Worm (Caenorhabditis elegans) whole organism, midembryonic: ENCODE measurements around the gene lact-4.

Source experiments
- T22C8.4 ChIP-seq: fragments of 200-800 bp; sonication (Bioruptor generic); IDR thresholded peaks from 2 replicates; pipeline ENCODE4 v1.3.6; 2022; ENCODE audit warnings: missing genetic modification characterization, missing compliant biosample characterization
- cog-1 ChIP-seq: sonication (generic microtip); optimal IDR thresholded peaks from 2 replicates; lab custom pipeline; 2016; ENCODE audit warnings: missing genetic modification characterization, missing compliant biosample characterization
- flt-1 ChIP-seq: fragments of 200-800 bp; sonication (Bioruptor generic); IDR thresholded peaks from 2 replicates; pipeline ENCODE4 v1.3.6; 2022; ENCODE audit warnings: missing genetic modification characterization, missing compliant biosample characterization
- klf-2 ChIP-seq: fragments of 200-800 bp; sonication (Bioruptor generic); conservative IDR thresholded peaks from 2 replicates; pipeline ENCODE4 v1.3.6; 2022; ENCODE audit warnings: missing genetic modification reagents, missing genetic modification characterization, missing compliant biosample characterization
- med-1 ChIP-seq: sonication (generic microtip); optimal IDR thresholded peaks from 2 replicates; lab custom pipeline; 2017; ENCODE audit warnings: missing genetic modification characterization, mild to moderate bottlenecking, missing compliant biosample characterization, antibody characterized with exemption, missing genetic modification reagents; ENCODE audit not compliant: insufficient read depth
- ref-1 ChIP-seq: fragments of 200-800 bp; sonication (Bioruptor generic); conservative IDR thresholded peaks from 2 replicates; pipeline ENCODE4 v1.3.6; 2022; ENCODE audit warnings: missing genetic modification reagents, missing genetic modification characterization, missing compliant biosample characterization
- tab-1 ChIP-seq: fragments of 200-800 bp; sonication (Bioruptor generic); IDR thresholded peaks from 2 replicates; pipeline ENCODE4 v1.3.6; 2022; ENCODE audit warnings: missing genetic modification characterization, missing compliant biosample characterization
- ztf-23 ChIP-seq: fragments of 200-800 bp; sonication (Bioruptor generic); IDR thresholded peaks from 2 replicates; pipeline ENCODE4 v1.3.6; 2022; ENCODE audit warnings: missing genetic modification reagents, missing genetic modification characterization, missing compliant biosample characterization
- ztf-29 ChIP-seq: fragments of 200-800 bp; sonication (Bioruptor generic); IDR thresholded peaks from 2 replicates; pipeline ENCODE4 v1.3.6; 2022; ENCODE audit warnings: missing genetic modification reagents, missing genetic modification characterization, missing compliant biosample characterization

The lact-4 gene

ce11 chrII:8508956-8509355 lies 28.7 kb upstream of the lact-4 start, which contains the start of gene T13H5.1:
Gene T13H5.1 (minus strand): TSS chrII:8509056.
- no peak for TF ChIP-seq klf-2 (GFP tag; lab: Robert Waterston, UW)
- no peak for TF ChIP-seq ztf-29 (GFP tag; lab: Robert Waterston, UW)
- no peak for TF ChIP-seq flt-1
- no peak for TF ChIP-seq ref-1
- TF ChIP-seq T22C8.4 (GFP tag; lab: Robert Waterston, UW): no peak
- TF ChIP-seq med-1 (GFP tag; lab: Kevin White, UChicago): no peak
- no peak for TF ChIP-seq cog-1 (tag; lab: Kevin White, UChicago)
- TF ChIP-seq tab-1: no peak
- TF ChIP-seq ztf-23: no peak

ce11 chrII:8506759-8507158 lies 26.5 kb upstream of the lact-4 start:
- no peak for TF ChIP-seq tab-1
- no peak for TF ChIP-seq cog-1 (tag; lab: Kevin White, UChicago)
- no peak for TF ChIP-seq ztf-23
- TF ChIP-seq ref-1: no peak
- no peak for TF ChIP-seq med-1 (GFP tag; lab: Kevin White, UChicago)
- TF ChIP-seq ztf-29 (GFP tag; lab: Robert Waterston, UW): no peak
- no peak for TF ChIP-seq klf-2 (GFP tag; lab: Robert Waterston, UW)
- no peak for TF ChIP-seq flt-1
- TF ChIP-seq T22C8.4 (GFP tag; lab: Robert Waterston, UW): no peak

- TF ChIP-seq med-1 (GFP tag; lab: Kevin White, UChicago) (no peak), cog-1 (tag; lab: Kevin White, UChicago) (no peak), flt-1 (no peak), T22C8.4 (GFP tag; lab: Robert Waterston, UW) (no peak), ztf-29 (GFP tag; lab: Robert Waterston, UW) (no peak), tab-1 (no peak), ztf-23 (no peak), ref-1 (no peak)
Measured at ce11 chrII:8504074-8504724, 23.9 kb upstream of the lact-4 start.

- TF ChIP-seq flt-1: 0 out of 2 replicates have a peak, but pooled peaks have one; percentile 47
- TF ChIP-seq med-1 (GFP tag; lab: Kevin White, UChicago): no peak
Measured at ce11 chrII:8499021-8499420, 18.7 kb upstream of the lact-4 start.

- no peak for TF ChIP-seq flt-1
- TF ChIP-seq med-1 (GFP tag; lab: Kevin White, UChicago): no peak
- no peak for TF ChIP-seq ref-1
- no peak for TF ChIP-seq tab-1
- TF ChIP-seq klf-2 (GFP tag; lab: Robert Waterston, UW): no peak
- TF ChIP-seq ztf-29 (GFP tag; lab: Robert Waterston, UW): no peak
- TF ChIP-seq ztf-23: no peak
- TF ChIP-seq cog-1 (tag; lab: Kevin White, UChicago): no peak
- no peak for TF ChIP-seq T22C8.4 (GFP tag; lab: Robert Waterston, UW)
Measured at ce11 chrII:8498173-8498572, 17.9 kb upstream of the lact-4 start.

- TF ChIP-seq klf-2 (GFP tag; lab: Robert Waterston, UW) (no peak), med-1 (GFP tag; lab: Kevin White, UChicago) (no peak), ztf-29 (GFP tag; lab: Robert Waterston, UW) (no peak), flt-1 (no peak), tab-1 (no peak)
Measured at ce11 chrII:8496184-8496583, 15.9 kb upstream of the lact-4 start.

- TF ChIP-seq ztf-29 (GFP tag; lab: Robert Waterston, UW): no peak
- TF ChIP-seq flt-1: no peak
- TF ChIP-seq T22C8.4 (GFP tag; lab: Robert Waterston, UW): no peak
- no peak for TF ChIP-seq ztf-23
- no peak for TF ChIP-seq ref-1
- TF ChIP-seq tab-1: no peak
- TF ChIP-seq med-1 (GFP tag; lab: Kevin White, UChicago): no peak
- TF ChIP-seq klf-2 (GFP tag; lab: Robert Waterston, UW): no peak
- TF ChIP-seq cog-1 (tag; lab: Kevin White, UChicago): no peak
Measured at ce11 chrII:8494228-8494717, 14.0 kb upstream of the lact-4 start, which contains the start of gene M05D6.9. Gene M05D6.9 (plus strand): TSS chrII:8494278.

ce11 chrII:8488123-8488522 lies 7.8 kb upstream of the lact-4 start:
- TF ChIP-seq ztf-29 (GFP tag; lab: Robert Waterston, UW) (no peak), flt-1 (no peak), ztf-23 (no peak), cog-1 (tag; lab: Kevin White, UChicago) (no peak), klf-2 (GFP tag; lab: Robert Waterston, UW) (no peak), ref-1 (no peak)

- no peak for TF ChIP-seq ztf-23
- TF ChIP-seq med-1 (GFP tag; lab: Kevin White, UChicago): no peak
- TF ChIP-seq ztf-29 (GFP tag; lab: Robert Waterston, UW): no peak
- no peak for TF ChIP-seq ref-1
Measured at ce11 chrII:8485603-8486002, 5.3 kb upstream of the lact-4 start, which contains the start of gene gbh-2. Gene gbh-2 (plus strand): TSS chrII:8485879.

- TF ChIP-seq med-1 (GFP tag; lab: Kevin White, UChicago) (no peak), cog-1 (tag; lab: Kevin White, UChicago) (no peak), tab-1 (no peak), klf-2 (GFP tag; lab: Robert Waterston, UW) (no peak), ztf-29 (GFP tag; lab: Robert Waterston, UW) (no peak), ref-1 (no peak), T22C8.4 (GFP tag; lab: Robert Waterston, UW) (no peak), ztf-23 (no peak), flt-1 (no peak)
Measured at ce11 chrII:8484546-8484945, 4.3 kb upstream of the lact-4 start.
